Worm (Caenorhabditis elegans): ENCODE results near the gene cdc-25.4.
A peak's percentile ranks its signal among the peaks of the same experiment; 100 is the strongest.

cdc-25.4 gene

ce11 chrII:10189369-10189768, at the start of gene cdc-25.4:
TSS of gene cdc-25.4 (minus strand) at chrII:10189469.
- TF ChIP-seq alr-1 (tag; optimal IDR thresholded peaks at IDR 0.05), result no peak
- no peak for TF ChIP-seq gmeb-1 (tag; optimal IDR thresholded peaks at IDR 0.05)
- TF ChIP-seq mdl-1 (tag; optimal IDR thresholded peaks at IDR 0.05), result no peak
- TF ChIP-seq unc-55 (GFP tag; optimal IDR thresholded peaks at IDR 0.05), result no peak
- no peak for TF ChIP-seq ama-1 (optimal IDR thresholded peaks at IDR 0.05)
- no peak for TF ChIP-seq lin-13 (GFP tag; optimal IDR thresholded peaks at IDR 0.05)
- TF ChIP-seq zag-1 (tag; optimal IDR thresholded peaks at IDR 0.05), result no peak
- TF ChIP-seq ceh-82 (tag; optimal IDR thresholded peaks at IDR 0.05), result no peak
- TF ChIP-seq unc-39 (tag; optimal IDR thresholded peaks at IDR 0.05), result no peak
- TF ChIP-seq nhr-77 (tag; optimal IDR thresholded peaks at IDR 0.05), result no peak
- no peak for TF ChIP-seq mab-5 (tag; optimal IDR thresholded peaks at IDR 0.05)

ce11 chrII:10234398-10234797, 45.1 kb upstream of the cdc-25.4 start, which contains the start of gene ubxn-5:
TSS of gene ubxn-5 (minus strand) at chrII:10234498.
- TF ChIP-seq nhr-77 (tag; optimal IDR thresholded peaks at IDR 0.05) (no peak), lin-11 (tag; optimal IDR thresholded peaks at IDR 0.05) (no peak), fos-1 (tag; optimal IDR thresholded peaks at IDR 0.05) (no peak), alr-1 (tag; optimal IDR thresholded peaks at IDR 0.05) (no peak)

- TF ChIP-seq zag-1 (tag; optimal IDR thresholded peaks at IDR 0.05) (no peak), fos-1 (tag; optimal IDR thresholded peaks at IDR 0.05) (peak; percentile 39)
Measured at ce11 chrII:10231874-10232273, 42.6 kb upstream of the cdc-25.4 start.

- no peak for TF ChIP-seq sem-4 (tag; optimal IDR thresholded peaks at IDR 0.05)
- TF ChIP-seq nhr-10 (tag; optimal IDR thresholded peaks at IDR 0.05), result no peak
- TF ChIP-seq nhr-12 (tag; optimal IDR thresholded peaks at IDR 0.05), result no peak
- no peak for TF ChIP-seq lin-13 (GFP tag; optimal IDR thresholded peaks at IDR 0.05)
- no peak for TF ChIP-seq ama-1 (optimal IDR thresholded peaks at IDR 0.05)
- TF ChIP-seq R02D3.7 (tag; optimal IDR thresholded peaks at IDR 0.05), result no peak
- no peak for TF ChIP-seq lin-39 (tag; optimal IDR thresholded peaks at IDR 0.05)
- no peak for TF ChIP-seq nhr-23 (tag; optimal IDR thresholded peaks at IDR 0.05)
- no peak for TF ChIP-seq zag-1 (tag; optimal IDR thresholded peaks at IDR 0.05)
- no peak for TF ChIP-seq elt-1 (tag; optimal IDR thresholded peaks at IDR 0.05)
- TF ChIP-seq aly-2 (tag; optimal IDR thresholded peaks at IDR 0.05), result no peak
- no peak for TF ChIP-seq gmeb-1 (tag; optimal IDR thresholded peaks at IDR 0.05)
- TF ChIP-seq sma-9 (GFP tag; optimal IDR thresholded peaks at IDR 0.05), result no peak
- no peak for TF ChIP-seq sma-9 (tag; optimal IDR thresholded peaks at IDR 0.05)
- no peak for TF ChIP-seq blmp-1 (tag; optimal IDR thresholded peaks at IDR 0.05; ENCODE audit: insufficient read depth)
Measured at ce11 chrII:10230972-10231371, 41.7 kb upstream of the cdc-25.4 start, which contains the start of gene T01E8.8. TSS of gene T01E8.8 (plus strand) at chrII:10231272.

ce11 chrII:10227030-10227429, 37.8 kb upstream of the cdc-25.4 start, which contains the start of gene srh-135:
TSS of gene srh-135 (minus strand) at chrII:10227130.
- TF ChIP-seq lin-11 (tag; optimal IDR thresholded peaks at IDR 0.05) (no peak), nhr-21 (tag; optimal IDR thresholded peaks at IDR 0.05) (no peak), blmp-1 (tag; optimal IDR thresholded peaks at IDR 0.05; ENCODE audit: insufficient read depth) (no peak), sma-9 (GFP tag; optimal IDR thresholded peaks at IDR 0.05) (no peak), sma-9 (tag; optimal IDR thresholded peaks at IDR 0.05) (no peak), Y55F3AM.14 (GFP tag; optimal IDR thresholded peaks at IDR 0.05) (no peak), aly-2 (tag; optimal IDR thresholded peaks at IDR 0.05) (no peak), nhr-77 (tag; optimal IDR thresholded peaks at IDR 0.05) (no peak), nhr-129 (tag; optimal IDR thresholded peaks at IDR 0.05) (no peak), nhr-6 (tag; optimal IDR thresholded peaks at IDR 0.05) (no peak), zag-1 (tag; optimal IDR thresholded peaks at IDR 0.05) (no peak)

ce11 chrII:10222577-10222976, 33.3 kb upstream of the cdc-25.4 start, which contains the start of gene plc-3:
TSS of gene plc-3 (plus strand) at chrII:10222877.
- TF ChIP-seq nhr-23 (tag; optimal IDR thresholded peaks at IDR 0.05) (no peak), C34F6.9 (tag; optimal IDR thresholded peaks at IDR 0.05) (no peak), elt-3 (tag; optimal IDR thresholded peaks at IDR 0.05) (no peak), ztf-4 (tag; optimal IDR thresholded peaks at IDR 0.05) (no peak), sem-4 (tag; optimal IDR thresholded peaks at IDR 0.05) (no peak), zag-1 (tag; optimal IDR thresholded peaks at IDR 0.05) (no peak), lin-13 (GFP tag; optimal IDR thresholded peaks at IDR 0.05) (no peak)

Data from whole organism, L2 larva.